Worm (Caenorhabditis elegans) whole organism, late embryonic: ENCODE data around the gene ift-81.

Experiments used
- ama-1 ChIP-seq: fragments of 150-350 bp; optimal IDR thresholded peaks from 2 replicates; lab custom pipeline; 2014
- ceh-45 ChIP-seq: fragments of 200-800 bp; sonication (Bioruptor generic); IDR thresholded peaks from 2 replicates; pipeline ENCODE4 v1.3.6; 2022; ENCODE audit warnings: missing genetic modification reagents, missing genetic modification characterization, missing compliant biosample characterization
- hlh-6 ChIP-seq: sonication (generic microtip); optimal IDR thresholded peaks from 2 replicates; lab custom pipeline; 2016; ENCODE audit warnings: missing genotype, missing genetic modification characterization, missing compliant biosample characterization
- tbx-2 ChIP-seq: sonication (generic microtip); optimal IDR thresholded peaks from 2 replicates; lab custom pipeline; 2016; ENCODE audit warnings: missing genetic modification characterization, missing compliant biosample characterization
- ztf-16 ChIP-seq: sonication (generic microtip); optimal IDR thresholded peaks from 2 replicates; lab custom pipeline; 2017; ENCODE audit warnings: missing genetic modification characterization, missing compliant biosample characterization

DNA sequence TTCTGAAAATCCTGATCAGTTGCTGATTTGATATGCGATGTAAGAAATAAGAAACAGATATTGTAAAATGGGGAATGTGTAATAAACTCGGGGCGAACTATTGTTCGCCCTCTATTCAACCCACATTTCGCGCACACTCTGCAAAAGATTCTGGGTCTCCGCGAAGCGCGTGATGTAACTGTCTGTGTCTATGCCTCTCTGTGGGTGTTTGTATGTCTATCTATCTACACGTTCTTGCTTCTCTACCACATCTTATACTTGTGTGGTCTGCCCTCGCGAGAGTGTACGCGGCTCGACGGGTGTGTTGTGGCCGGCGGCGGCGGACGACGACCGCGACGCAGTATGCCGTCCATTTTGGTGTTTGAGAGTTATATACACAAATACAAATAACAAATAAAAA is 38.1 kb downstream of the ift-81 start:
- TF ChIP-seq ceh-45 (GFP tag; lab: Robert Waterston, UW), result no peak
- no peak for TF ChIP-seq hlh-6 (tag; lab: Kevin White, UChicago)
- no peak for TF ChIP-seq ama-1 (lab: Kevin White, UChicago)
- no peak for TF ChIP-seq ztf-16 (tag; lab: Kevin White, UChicago)
- peak; percentile 77 for TF ChIP-seq tbx-2
